Worm (Caenorhabditis elegans): Measurements from ENCODE around the gene nhr-211.

- TF ChIP-seq snpc-4 (tag; optimal IDR thresholded peaks at IDR 0.05) (no peak), lin-11 (tag; optimal IDR thresholded peaks at IDR 0.05) (no peak)
Measured at ce11 chrV:446574-446973, 40.2 kb upstream of the nhr-211 start, which contains the start of gene srh-34.

Data from whole organism, L2 larva.